Worm (Caenorhabditis elegans): ENCODE data around the gene R08C7.5.

The R08C7.5 gene

ce11 chrIV:4429901-4430300 lies at the start of gene R08C7.5, which contains the start of gene str-185:
TSS of gene R08C7.5 (plus strand) at chrIV:4430229.
TSS of gene str-185 (minus strand) at chrIV:4430001.
- TF ChIP-seq nhr-19 (GFP tag; conservative IDR thresholded peaks at IDR 0.05) (no peak), blmp-1 (tag; optimal IDR thresholded peaks at IDR 0.05) (no peak), dpl-1 (GFP tag; optimal IDR thresholded peaks at IDR 0.05) (no peak), ztf-11 (tag; optimal IDR thresholded peaks at IDR 0.05) (no peak), ceh-82 (tag; optimal IDR thresholded peaks at IDR 0.05) (no peak), pag-3 (tag; optimal IDR thresholded peaks at IDR 0.05; ENCODE audit: borderline replicate concordance, insufficient read depth) (no peak), sox-4 (tag; optimal IDR thresholded peaks at IDR 0.05) (no peak), sptf-1 (tag; optimal IDR thresholded peaks at IDR 0.05) (no peak), mef-2 (tag; optimal IDR thresholded peaks at IDR 0.05) (no peak), mep-1 (tag; optimal IDR thresholded peaks at IDR 0.05) (no peak), nhr-47 (tag; optimal IDR thresholded peaks at IDR 0.05) (no peak)

DNA sequence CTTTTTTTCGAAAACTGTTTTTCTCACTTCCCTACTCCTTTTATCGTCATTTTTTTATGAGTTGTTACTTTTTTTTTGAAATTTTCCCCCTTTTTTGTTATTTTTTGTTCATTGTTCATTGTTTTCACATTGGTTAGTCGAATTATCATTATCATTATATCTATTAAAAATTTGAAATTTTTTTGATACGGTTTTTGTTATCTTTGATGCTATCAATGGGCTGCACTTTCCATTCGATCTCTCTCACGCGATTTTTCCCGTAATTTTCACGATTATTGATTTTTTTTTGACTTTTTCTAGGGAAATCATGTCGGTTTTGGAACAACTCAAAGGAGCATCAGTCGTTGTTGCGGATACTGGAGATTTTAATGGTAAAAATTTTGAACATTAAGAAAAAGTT lies 43.7 kb upstream of the R08C7.5 start, which contains the start of gene tald-1:
Gene tald-1, plus strand, starts transcription at position 301 of the 400 bp plus-strand sequence.
- TF ChIP-seq blmp-1 (tag; optimal IDR thresholded peaks at IDR 0.05): no peak
- TF ChIP-seq elt-2 (tag; optimal IDR thresholded peaks at IDR 0.05): peak; percentile 40

DNA sequence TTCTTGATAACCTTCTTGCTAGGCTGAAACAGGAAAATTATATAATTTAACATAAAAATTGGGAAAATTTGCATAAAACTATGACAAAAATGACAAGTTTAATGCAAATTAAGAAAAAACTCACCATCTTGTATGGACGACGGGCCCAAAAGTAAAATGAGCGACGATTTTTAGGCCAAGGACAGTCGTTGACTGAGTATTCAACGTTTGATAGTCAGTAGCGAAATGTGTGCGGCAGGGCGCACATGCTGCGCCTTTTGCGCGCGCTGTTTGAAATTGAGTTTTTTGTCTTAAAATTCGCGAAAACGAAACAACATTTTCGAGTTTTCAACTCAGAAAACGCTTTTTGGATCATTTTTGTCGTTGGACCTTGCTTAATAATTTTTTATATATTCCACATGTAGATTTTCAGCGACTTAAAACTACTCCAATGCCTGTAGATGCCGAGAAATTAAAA lies 39.6 kb upstream of the R08C7.5 start, which contains the start of the genes rpl-7A and set-21:
Gene rpl-7A, minus strand, starts transcription at position 153 of the 457 bp plus-strand sequence.
Gene set-21, plus strand, starts transcription at position 407 of the 457 bp plus-strand sequence.
- TF ChIP-seq nhr-28 (tag; optimal IDR thresholded peaks at IDR 0.05) (no peak), nhr-237 (tag; optimal IDR thresholded peaks at IDR 0.05) (peak; percentile 66), fos-1 (tag; optimal IDR thresholded peaks at IDR 0.05) (peak; percentile 75), tlp-1 (tag; optimal IDR thresholded peaks at IDR 0.05) (no peak), nhr-85 (tag) (peak; percentile 98), unc-130 (tag; optimal IDR thresholded peaks at IDR 0.05) (peak; percentile 77), ama-1 (optimal IDR thresholded peaks at IDR 0.05) (no peak), isw-1 (GFP tag; IDR thresholded peaks at IDR 0.05) (peak; percentile 99), aha-1 (tag; optimal IDR thresholded peaks at IDR 0.05) (no peak), ztf-4 (tag; optimal IDR thresholded peaks at IDR 0.05) (peak; percentile 89), hlh-17 (GFP tag; optimal IDR thresholded peaks at IDR 0.05; ENCODE audit: borderline replicate concordance) (no peak), ztf-11 (tag; optimal IDR thresholded peaks at IDR 0.05) (peak in 1 of 2 experiments; percentile 92), jun-1 (tag; optimal IDR thresholded peaks at IDR 0.05) (peak; percentile 82), ceh-63 (GFP tag; optimal IDR thresholded peaks at IDR 0.05) (peak; percentile 26), unc-86 (tag; optimal IDR thresholded peaks at IDR 0.05) (peak; percentile 95), zag-1 (tag; optimal IDR thresholded peaks at IDR 0.05) (no peak), nhr-77 (tag; optimal IDR thresholded peaks at IDR 0.05) (peak; percentile 86), elt-3 (tag; optimal IDR thresholded peaks at IDR 0.05) (peak; percentile 20 to 85 (median 78)), sptf-1 (tag; optimal IDR thresholded peaks at IDR 0.05) (no peak), snu-23 (GFP tag; optimal IDR thresholded peaks at IDR 0.05) (peak; percentile 98), zip-4 (GFP tag; optimal IDR thresholded peaks at IDR 0.05) (peak; percentile 88), lin-15B (tag; optimal IDR thresholded peaks at IDR 0.05) (peak; percentile 92), nhr-84 (tag; optimal IDR thresholded peaks at IDR 0.05) (no peak), ceh-8 (GFP tag; optimal IDR thresholded peaks at IDR 0.05) (peak; percentile 81), dsc-1 (tag; optimal IDR thresholded peaks at IDR 0.05) (peak; percentile 94), elt-2 (tag; optimal IDR thresholded peaks at IDR 0.05) (peak; percentile 88), fkh-4 (tag; optimal IDR thresholded peaks at IDR 0.05; ENCODE audit: borderline replicate concordance) (peak; percentile 61), egl-13 (tag; optimal IDR thresholded peaks at IDR 0.05) (peak; percentile 92), nhr-90 (tag; optimal IDR thresholded peaks at IDR 0.05; ENCODE audit: poor library complexity) (peak; percentile 96), rnt-1 (tag; optimal IDR thresholded peaks at IDR 0.05) (peak; percentile 97), pqm-1 (tag; optimal IDR thresholded peaks at IDR 0.05) (no peak), ceh-90 (tag; optimal IDR thresholded peaks at IDR 0.05) (peak; percentile 46), nhr-12 (tag; optimal IDR thresholded peaks at IDR 0.05) (no peak), nhr-19 (GFP tag; conservative IDR thresholded peaks at IDR 0.05) (peak; percentile 98), nhr-11 (tag; optimal IDR thresholded peaks at IDR 0.05) (peak; percentile 65), ceh-88 (GFP tag; IDR thresholded peaks at IDR 0.05) (peak; percentile 95), unc-98 (GFP tag; IDR thresholded peaks at IDR 0.05) (peak; percentile 93), snpc-4 (tag; optimal IDR thresholded peaks at IDR 0.05) (peak; percentile 53), C04F5.9 (tag; optimal IDR thresholded peaks at IDR 0.05) (peak; percentile 90), lin-13 (GFP tag; optimal IDR thresholded peaks at IDR 0.05) (peak; percentile 78), pax-3 (tag; optimal IDR thresholded peaks at IDR 0.05) (peak; percentile 95)

Measured in whole organism, L1 larva.